Fruit fly (Drosophila melanogaster): ENCODE measurements around the gene Sirt6.

Gene Sirt6

dm6 chr3R:10261800-10262199, at the start of gene Sirt6, which contains the start of gene pont:
Gene Sirt6 (minus strand): TSS chr3R:10261849.
Gene pont (plus strand): TSS chr3R:10262123.
- peak; percentile 88 for TF ChIP-seq noc (tag; optimal IDR thresholded peaks at IDR 0.05)

dm6 chr3R:10311076-10311744, 49.6 kb upstream of the Sirt6 start, which contains the start of gene CG6293:
Gene CG6293 (minus strand): TSS chr3R:10311613.
- no peak for TF ChIP-seq noc (tag; optimal IDR thresholded peaks at IDR 0.05)

- no peak for TF ChIP-seq noc (tag; optimal IDR thresholded peaks at IDR 0.05)
These were observed 22.5 kb upstream of the Sirt6 start for dm6 chr3R:10284169-10284568.

- no peak for TF ChIP-seq noc (tag; optimal IDR thresholded peaks at IDR 0.05)
These were observed 21.5 kb upstream of the Sirt6 start for dm6 chr3R:10283114-10283513.

- no peak for TF ChIP-seq noc (tag; optimal IDR thresholded peaks at IDR 0.05)
These were observed 20.4 kb upstream of the Sirt6 start for dm6 chr3R:10282077-10282476.

- no peak for TF ChIP-seq noc (tag; optimal IDR thresholded peaks at IDR 0.05)
These were observed 14.4 kb upstream of the Sirt6 start for dm6 chr3R:10276002-10276401.

- TF ChIP-seq noc (tag; optimal IDR thresholded peaks at IDR 0.05), result no peak
These were observed 13.2 kb upstream of the Sirt6 start for dm6 chr3R:10274829-10275228.

dm6 chr3R:10274306-10274705, 12.7 kb upstream of the Sirt6 start:
- no peak for TF ChIP-seq noc (tag; optimal IDR thresholded peaks at IDR 0.05)

- TF ChIP-seq noc (tag; optimal IDR thresholded peaks at IDR 0.05), result no peak
These were observed 11.0 kb upstream of the Sirt6 start for dm6 chr3R:10272695-10273094.

dm6 chr3R:10269921-10270431, 8.3 kb upstream of the Sirt6 start:
- no peak for TF ChIP-seq noc (tag; optimal IDR thresholded peaks at IDR 0.05)

- TF ChIP-seq noc (tag; optimal IDR thresholded peaks at IDR 0.05), result peak; percentile 66
These were observed 7.3 kb upstream of the Sirt6 start for dm6 chr3R:10268865-10269442.

dm6 chr3R:10268101-10268864, 6.6 kb upstream of the Sirt6 start:
- peak; percentile 97 for TF ChIP-seq noc (tag; optimal IDR thresholded peaks at IDR 0.05)

dm6 chr3R:10266624-10267492, 5.2 kb upstream of the Sirt6 start:
- TF ChIP-seq noc (tag; optimal IDR thresholded peaks at IDR 0.05), result no peak

- peak; percentile 91 for TF ChIP-seq noc (tag; optimal IDR thresholded peaks at IDR 0.05)
These were observed 4.0 kb upstream of the Sirt6 start for dm6 chr3R:10265552-10266137.

Data from whole organism, larva.